Fruit fly (Drosophila melanogaster): Measurements from ENCODE around the gene DIP-zeta.
A peak's percentile ranks its signal among the peaks of the same experiment; 100 is the strongest.

Gene DIP-zeta

dm6 chr2L:9013968-9014367 lies 57.0 kb downstream of the DIP-zeta start, which contains the start of gene Rcd-1r:
Gene Rcd-1r (minus strand): TSS chr2L:9014068.
- no peak for TF ChIP-seq woc (GFP tag; optimal IDR thresholded peaks at IDR 0.05)
- TF ChIP-seq Dif (GFP tag; optimal IDR thresholded peaks at IDR 0.05; ENCODE audit: partially characterized antibody) = no peak
- no peak for TF ChIP-seq Hr78 (GFP tag; optimal IDR thresholded peaks at IDR 0.05)

dm6 chr2L:9011543-9012238 lies 59.3 kb downstream of the DIP-zeta start, which contains the start of gene CG13102:
Gene CG13102 (plus strand): TSS chr2L:9012188.
- no peak for TF ChIP-seq Myc (optimal IDR thresholded peaks at IDR 0.05)
- TF ChIP-seq CrebA (GFP tag; optimal IDR thresholded peaks at IDR 0.05; ENCODE audit: borderline replicate concordance) = peak; percentile 20
- TF ChIP-seq Hr83 (GFP tag; optimal IDR thresholded peaks at IDR 0.05; ENCODE audit: poor library complexity, severe bottlenecking) = no peak
- no peak for TF ChIP-seq Sp1 (GFP tag; optimal IDR thresholded peaks at IDR 0.05)
- TF ChIP-seq foxo (GFP tag; optimal IDR thresholded peaks at IDR 0.05) = no peak
- peak; percentile 7 for TF ChIP-seq rgr (GFP tag; optimal IDR thresholded peaks at IDR 0.05)
- peak; percentile 0 for TF ChIP-seq fru (GFP tag; optimal IDR thresholded peaks at IDR 0.05)
- no peak for TF ChIP-seq Rel (GFP tag; optimal IDR thresholded peaks at IDR 0.05)
- TF ChIP-seq Rel (tag; optimal IDR thresholded peaks at IDR 0.05) = peak; percentile 96

dm6 chr2L:9010267-9010666 lies 60.7 kb downstream of the DIP-zeta start, which contains the start of gene CG9568:
Gene CG9568 (plus strand): TSS chr2L:9010583.
- TF ChIP-seq sage (GFP tag; optimal IDR thresholded peaks at IDR 0.05) = no peak
- TF ChIP-seq GATAd (GFP tag; optimal IDR thresholded peaks at IDR 0.05) = no peak
- peak; percentile 10 for TF ChIP-seq rgr (GFP tag; optimal IDR thresholded peaks at IDR 0.05)
- TF ChIP-seq Hr83 (GFP tag; optimal IDR thresholded peaks at IDR 0.05; ENCODE audit: poor library complexity, severe bottlenecking) = no peak
- no peak for TF ChIP-seq usp (GFP tag; optimal IDR thresholded peaks at IDR 0.05)
- no peak for TF ChIP-seq pan (optimal IDR thresholded peaks at IDR 0.05)
- TF ChIP-seq Rel (GFP tag; optimal IDR thresholded peaks at IDR 0.05) = no peak
- TF ChIP-seq Rel (tag; optimal IDR thresholded peaks at IDR 0.05) = peak; percentile 98
- TF ChIP-seq Dfd (GFP tag; optimal IDR thresholded peaks at IDR 0.05) = no peak
- TF ChIP-seq fru (GFP tag; optimal IDR thresholded peaks at IDR 0.05) = no peak
- TF ChIP-seq CG32264 (GFP tag; optimal IDR thresholded peaks at IDR 0.05) = no peak
- TF ChIP-seq Vsx2 (GFP tag; optimal IDR thresholded peaks at IDR 0.05; ENCODE audit: partially characterized antibody) = no peak
- no peak for TF ChIP-seq dmrt93B (GFP tag; optimal IDR thresholded peaks at IDR 0.05)
- no peak for TF ChIP-seq jim (GFP tag; optimal IDR thresholded peaks at IDR 0.05)
- peak; percentile 40 for TF ChIP-seq Sp1 (GFP tag; optimal IDR thresholded peaks at IDR 0.05)
- no peak for TF ChIP-seq sv (GFP tag; optimal IDR thresholded peaks at IDR 0.05)
- TF ChIP-seq Mio (GFP tag; optimal IDR thresholded peaks at IDR 0.05) = no peak
- no peak for TF ChIP-seq dsf (GFP tag; optimal IDR thresholded peaks at IDR 0.05; ENCODE audit: borderline replicate concordance)
- no peak for TF ChIP-seq foxo (GFP tag; optimal IDR thresholded peaks at IDR 0.05)
- no peak for TF ChIP-seq Jra (GFP tag; optimal IDR thresholded peaks at IDR 0.05)
- no peak for TF ChIP-seq woc (GFP tag; optimal IDR thresholded peaks at IDR 0.05)
- TF ChIP-seq HLH106 (tag; optimal IDR thresholded peaks at IDR 0.05) = no peak
- no peak for TF ChIP-seq Dif (GFP tag; optimal IDR thresholded peaks at IDR 0.05; ENCODE audit: partially characterized antibody)
- no peak for TF ChIP-seq dl (GFP tag; optimal IDR thresholded peaks at IDR 0.05; ENCODE audit: insufficient read depth in 1 of 2, partially characterized antibody in 2 of 2)
- TF ChIP-seq lola (GFP tag; optimal IDR thresholded peaks at IDR 0.05) = no peak
- TF ChIP-seq CG9705 (GFP tag; optimal IDR thresholded peaks at IDR 0.05) = no peak
- TF ChIP-seq OdsH (GFP tag; optimal IDR thresholded peaks at IDR 0.05) = no peak
- no peak for TF ChIP-seq tai (GFP tag; optimal IDR thresholded peaks at IDR 0.05)
- no peak for TF ChIP-seq Hr78 (GFP tag; optimal IDR thresholded peaks at IDR 0.05)
- no peak for TF ChIP-seq h (GFP tag; optimal IDR thresholded peaks at IDR 0.05)
- no peak for TF ChIP-seq br (GFP tag; optimal IDR thresholded peaks at IDR 0.05)
- TF ChIP-seq N (GFP tag; optimal IDR thresholded peaks at IDR 0.05) = no peak
- TF ChIP-seq Hnf4 (GFP tag; optimal IDR thresholded peaks at IDR 0.05) = no peak
- peak; percentile 78 for TF ChIP-seq CrebA (GFP tag; optimal IDR thresholded peaks at IDR 0.05; ENCODE audit: borderline replicate concordance)
- TF ChIP-seq ey (GFP tag; optimal IDR thresholded peaks at IDR 0.05) = no peak
